Worm (Caenorhabditis elegans) whole organism, L3 larva: ENCODE data around the gene R10E4.9.

Experiments used
- R02D3.7 ChIP-seq: fragments of 150-350 bp; optimal IDR thresholded peaks from 2 replicates; lab custom pipeline; 2014; ENCODE audit warnings: missing biosample characterization, missing genetic modification characterization
- ama-1 ChIP-seq: fragments of 150-350 bp; optimal IDR thresholded peaks from 2 replicates; lab custom pipeline; 2018
- ceh-82 ChIP-seq: fragments of 150-350 bp; optimal IDR thresholded peaks from 2 replicates; lab custom pipeline; 2014; ENCODE audit warnings: missing biosample characterization, missing genetic modification characterization
- fkh-10 ChIP-seq: sonication (generic microtip); optimal IDR thresholded peaks from 2 replicates; lab custom pipeline; 2017; ENCODE audit warnings: missing biosample characterization, missing genetic modification reagents, missing genetic modification characterization
- lin-39 ChIP-seq: fragments of 150-350 bp; optimal IDR thresholded peaks from 2 replicates; lab custom pipeline; 2018; ENCODE audit warnings: missing biosample characterization, missing genetic modification reagents, missing genetic modification characterization
- nhr-11 ChIP-seq: fragments of 150-350 bp; optimal IDR thresholded peaks from 2 replicates; lab custom pipeline; 2014; ENCODE audit warnings: missing biosample characterization, missing genetic modification characterization
- sea-2 ChIP-seq: fragments of 150-350 bp; sonication (generic microtip); optimal IDR thresholded peaks from 4 replicates; lab custom pipeline; 2014; ENCODE audit warnings: missing biosample characterization, missing genetic modification reagents, missing genetic modification characterization
- skn-1 ChIP-seq: fragments of 150-350 bp; optimal IDR thresholded peaks from 2 replicates; lab custom pipeline; 2014; ENCODE audit warnings: missing biosample characterization, missing genetic modification characterization
- snpc-4 ChIP-seq: fragments of 150-350 bp; optimal IDR thresholded peaks from 2 replicates; lab custom pipeline; 2014; ENCODE audit warnings: missing biosample characterization, missing genetic modification characterization
- tbx-2 ChIP-seq: sonication (generic microtip); optimal IDR thresholded peaks from 2 replicates; lab custom pipeline; 2016; ENCODE audit warnings: mild to moderate bottlenecking, missing genetic modification characterization, missing compliant biosample characterization
- unc-39 ChIP-seq: sonication (generic microtip); optimal IDR thresholded peaks from 4 replicates; lab custom pipeline; 2017; ENCODE audit warnings: missing biosample characterization, missing genetic modification characterization
- zag-1 ChIP-seq: fragments of 150-350 bp; optimal IDR thresholded peaks from 2 replicates; lab custom pipeline; 2014; ENCODE audit warnings: missing biosample characterization, missing genetic modification characterization

DNA sequence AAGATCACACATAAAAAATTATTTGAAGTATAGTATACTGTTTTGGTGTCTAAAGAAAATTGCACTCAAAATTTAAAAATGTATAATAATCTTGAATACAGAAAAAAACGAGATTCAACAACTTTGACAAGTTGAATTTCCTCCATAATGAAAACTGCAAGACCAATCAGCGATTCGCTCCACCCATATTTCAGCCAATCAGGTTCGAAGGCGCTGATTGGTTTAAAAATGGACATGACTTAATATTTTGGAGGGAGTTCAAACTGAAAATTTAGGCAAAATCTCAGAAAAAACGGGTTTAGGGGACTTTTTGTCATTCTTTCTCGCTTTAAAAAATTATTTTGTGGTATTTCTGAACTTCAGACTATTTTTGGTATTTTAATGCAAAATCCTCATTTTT, 26.5 kb downstream of the R10E4.9 start:
- TF ChIP-seq sea-2 (no peak), unc-39 (no peak), snpc-4 (tag; lab: Kevin White, UChicago) (no peak), ama-1 (no peak), tbx-2 (tag; lab: Kevin White, UChicago) (no peak), R02D3.7 (tag; lab: Kevin White, UChicago) (no peak), fkh-10 (no peak), skn-1 (tag; lab: Kevin White, UChicago) (no peak), lin-39 (tag; lab: Kevin White, UChicago) (no peak), nhr-11 (tag; lab: Kevin White, UChicago) (no peak), zag-1 (tag; lab: Kevin White, UChicago) (no peak), ceh-82 (tag; lab: Kevin White, UChicago) (no peak)
